Fruit fly (Drosophila melanogaster) whole organism, embryonic: ENCODE results near the gene CG13720.

Experiments used
- CG10321 ChIP-seq: fragments of 200-800 bp; sonication (Bioruptor generic); IDR thresholded peaks from 2 replicates; pipeline ENCODE4 v1.3.6; 2022; ENCODE audit warnings: missing biosample characterization, missing genetic modification characterization
- CG12071 ChIP-seq: fragments of 200-800 bp; sonication (Bioruptor generic); optimal IDR thresholded peaks from 3 replicates; lab custom pipeline; 2018; ENCODE audit warnings: missing biosample characterization, mild to moderate bottlenecking, missing genetic modification characterization
- CG12104 ChIP-seq: fragments of 200-800 bp; sonication (Bioruptor generic); optimal IDR thresholded peaks from 3 replicates; lab custom pipeline; 2016; ENCODE audit warnings: missing biosample characterization, missing genetic modification characterization
- CG12155 ChIP-seq: fragments of 200-800 bp; sonication (Bioruptor generic); optimal IDR thresholded peaks from 3 replicates; lab custom pipeline; 2016; ENCODE audit warnings: missing biosample characterization, missing genetic modification characterization
- CG12769 ChIP-seq: fragments of 200-800 bp; sonication (Bioruptor generic); optimal IDR thresholded peaks from 2 replicates; lab custom pipeline; 2019; ENCODE audit warnings: missing biosample characterization, mild to moderate bottlenecking, missing genetic modification characterization, moderate library complexity
- CG16779 ChIP-seq: fragments of 200-800 bp; sonication (Bioruptor generic); IDR thresholded peaks from 2 replicates; pipeline ENCODE4 v1.3.6; 2022; ENCODE audit warnings: missing biosample characterization, missing genetic modification characterization
- CG16863 ChIP-seq: fragments of 200-800 bp; sonication (Bioruptor generic); optimal IDR thresholded peaks from 3 replicates; lab custom pipeline; 2016; ENCODE audit warnings: missing biosample characterization, missing genetic modification characterization
- CG17359 ChIP-seq: fragments of 200-800 bp; sonication (Bioruptor generic); optimal IDR thresholded peaks from 3 replicates; lab custom pipeline; 2018; ENCODE audit warnings: missing biosample characterization, mild to moderate bottlenecking, missing genetic modification characterization, moderate library complexity
- CG17385 ChIP-seq: fragments of 200-800 bp; sonication (Bioruptor generic); optimal IDR thresholded peaks from 3 replicates; lab custom pipeline; 2018; ENCODE audit warnings: missing biosample characterization, mild to moderate bottlenecking, missing genetic modification characterization
- CG17912 ChIP-seq: fragments of 200-800 bp; sonication (Bioruptor generic); optimal IDR thresholded peaks from 2 replicates; lab custom pipeline; 2018; ENCODE audit warnings: missing biosample characterization, mild to moderate bottlenecking, missing genetic modification characterization
- CG1792 ChIP-seq: fragments of 200-800 bp; sonication (Bioruptor generic); optimal IDR thresholded peaks from 2 replicates; lab custom pipeline; 2016; ENCODE audit warnings: missing biosample characterization, missing genetic modification characterization
- CG1832 ChIP-seq: fragments of 200-800 bp; sonication (Bioruptor generic); optimal IDR thresholded peaks from 2 replicates; lab custom pipeline; 2017; ENCODE audit warnings: missing biosample characterization, mild to moderate bottlenecking, missing genetic modification characterization, inconsistent platforms
- CG18599 ChIP-seq: fragments of 200-800 bp; sonication (Bioruptor generic); optimal IDR thresholded peaks from 3 replicates; lab custom pipeline; 2017; ENCODE audit warnings: missing biosample characterization, missing genetic modification characterization, mild to moderate bottlenecking, moderate library complexity, missing genetic modification reagents
- CG3281 ChIP-seq: fragments of 200-800 bp; sonication (Bioruptor generic); optimal IDR thresholded peaks from 3 replicates; lab custom pipeline; 2017; ENCODE audit warnings: missing biosample characterization, mild to moderate bottlenecking, missing genetic modification characterization
- CG6813 ChIP-seq: fragments of 200-800 bp; sonication (Bioruptor generic); optimal IDR thresholded peaks from 2 replicates; lab custom pipeline; 2017; ENCODE audit warnings: missing biosample characterization, missing genetic modification characterization, mild to moderate bottlenecking, moderate library complexity, missing genetic modification reagents
- CG7271 ChIP-seq: fragments of 200-800 bp; sonication (Bioruptor generic); optimal IDR thresholded peaks from 2 replicates; lab custom pipeline; 2018; ENCODE audit warnings: missing biosample characterization, mild to moderate bottlenecking, missing genetic modification characterization, moderate library complexity
- CG7745 ChIP-seq: fragments of 200-800 bp; sonication (Bioruptor generic); optimal IDR thresholded peaks from 2 replicates; lab custom pipeline; 2018; ENCODE audit warnings: missing biosample characterization, mild to moderate bottlenecking, missing genetic modification characterization, moderate library complexity
- CG8290 ChIP-seq, 3 experiments: fragments of 200-800 bp; sonication (Bioruptor generic); optimal IDR thresholded peaks; 2 replicates each; lab custom pipeline; 2016 to 2019; ENCODE audit warnings: missing biosample characterization in 3 of 3, missing genetic modification characterization in 3 of 3, mild to moderate bottlenecking in 2 of 3, moderate library complexity in 1 of 3
- CG8478 ChIP-seq: fragments of >200 bp; optimal IDR thresholded peaks from 2 replicates; lab custom pipeline; 2018
- Chrac-16 ChIP-seq: fragments of 200-800 bp; sonication (Bioruptor generic); optimal IDR thresholded peaks from 3 replicates; lab custom pipeline; 2016; ENCODE audit warnings: missing biosample characterization, missing genetic modification characterization
- Dek ChIP-seq: fragments of 200-800 bp; sonication (Bioruptor generic); optimal IDR thresholded peaks from 3 replicates; lab custom pipeline; 2019; ENCODE audit warnings: missing biosample characterization, mild to moderate bottlenecking, missing genetic modification characterization, moderate library complexity
- Dll ChIP-seq: fragments of 200-800 bp; sonication (Bioruptor generic); IDR thresholded peaks from 4 replicates; pipeline ENCODE4 v1.3.6; 2022; ENCODE audit warnings: missing biosample characterization, missing genetic modification characterization; ENCODE audit not compliant: partially characterized antibody
- Doc2 ChIP-seq: fragments of 200-800 bp; sonication (Bioruptor generic); IDR thresholded peaks from 2 replicates; pipeline ENCODE4 v1.3.6; 2022; ENCODE audit warnings: missing biosample characterization, missing genetic modification characterization
- H2.0 ChIP-seq: fragments of 200-800 bp; sonication (Bioruptor generic); IDR thresholded peaks from 2 replicates; pipeline ENCODE4 v1.3.6; 2022; ENCODE audit warnings: missing biosample characterization, missing genetic modification characterization
- HHEX ChIP-seq: fragments of 200-800 bp; sonication (Bioruptor generic); optimal IDR thresholded peaks from 3 replicates; lab custom pipeline; 2017; ENCODE audit warnings: missing biosample characterization, mild to moderate bottlenecking, missing genetic modification characterization, missing genetic modification reagents
- Hand ChIP-seq: fragments of 200-800 bp; sonication (Bioruptor generic); optimal IDR thresholded peaks from 2 replicates; lab custom pipeline; 2017; ENCODE audit warnings: mild to moderate bottlenecking, missing biosample characterization, missing genetic modification reagents, missing genetic modification characterization
- HmgD ChIP-seq: fragments of 200-800 bp; sonication (Bioruptor generic); optimal IDR thresholded peaks from 3 replicates; lab custom pipeline; 2016; ENCODE audit warnings: missing biosample characterization, missing genetic modification characterization
- Hmr ChIP-seq: fragments of 200-800 bp; sonication (Bioruptor generic); optimal IDR thresholded peaks from 3 replicates; lab custom pipeline; 2017; ENCODE audit warnings: mild to moderate bottlenecking, missing biosample characterization, missing genetic modification reagents, missing genetic modification characterization
- Hr51 ChIP-seq, 2 experiments: fragments of 200-800 bp; sonication (Bioruptor generic); optimal IDR thresholded peaks; 2 replicates in 1 of 2; 3 replicates in 1 of 2; lab custom pipeline; 2016 to 2018; ENCODE audit warnings: missing biosample characterization in 2 of 2, missing genetic modification characterization in 2 of 2, mild to moderate bottlenecking in 1 of 2, moderate library complexity in 1 of 2
- Meics ChIP-seq: fragments of 200-800 bp; sonication (Bioruptor generic); optimal IDR thresholded peaks from 2 replicates; lab custom pipeline; 2017; ENCODE audit warnings: missing biosample characterization, mild to moderate bottlenecking, missing genetic modification characterization
- NfI ChIP-seq: fragments of 200-800 bp; sonication (Bioruptor generic); optimal IDR thresholded peaks from 3 replicates; lab custom pipeline; 2018; ENCODE audit warnings: missing biosample characterization, mild to moderate bottlenecking, missing genetic modification characterization, moderate library complexity
- Optix ChIP-seq: fragments of 200-800 bp; sonication (Bioruptor generic); IDR thresholded peaks from 3 replicates; pipeline ENCODE4 v1.3.6; 2022; ENCODE audit warnings: missing biosample characterization, missing genetic modification characterization
- Ptx1 ChIP-seq: fragments of 200-800 bp; sonication (Bioruptor generic); IDR thresholded peaks from 2 replicates; pipeline ENCODE4 v1.3.6; 2022; ENCODE audit warnings: missing biosample characterization, missing genetic modification characterization
- Tbp ChIP-seq: fragments of >200 bp; optimal IDR thresholded peaks from 2 replicates; lab custom pipeline; 2018; ENCODE audit warnings: missing biosample characterization, missing genetic modification characterization
- cg ChIP-seq: fragments of 200-800 bp; sonication (Bioruptor generic); optimal IDR thresholded peaks from 3 replicates; lab custom pipeline; 2019; ENCODE audit warnings: missing biosample characterization, mild to moderate bottlenecking, missing genetic modification characterization, moderate library complexity
- chm ChIP-seq: fragments of 200-800 bp; sonication (Bioruptor generic); IDR thresholded peaks from 2 replicates; pipeline ENCODE4 v1.3.6; 2022; ENCODE audit warnings: missing biosample characterization, missing genetic modification characterization
- crol ChIP-seq: fragments of 200-800 bp; sonication (Bioruptor generic); IDR thresholded peaks from 2 replicates; pipeline ENCODE4 v1.3.6; 2022; ENCODE audit warnings: missing biosample characterization, missing genetic modification characterization
- dpn ChIP-seq, 2 experiments: fragments of 200-800 bp; sonication (Bioruptor generic); optimal IDR thresholded peaks; 3 replicates each; lab custom pipeline; 2016; ENCODE audit warnings: missing biosample characterization in 2 of 2, missing genetic modification characterization in 2 of 2
- gem ChIP-seq: fragments of 200-800 bp; sonication (Bioruptor generic); optimal IDR thresholded peaks from 2 replicates; lab custom pipeline; 2019; ENCODE audit warnings: missing biosample characterization, mild to moderate bottlenecking, missing genetic modification characterization, moderate library complexity
- her ChIP-seq: fragments of 200-800 bp; sonication (Bioruptor generic); optimal IDR thresholded peaks from 2 replicates; lab custom pipeline; 2016; ENCODE audit warnings: missing biosample characterization, missing genetic modification characterization
- nerfin-1 ChIP-seq: fragments of 200-800 bp; sonication (Bioruptor generic); optimal IDR thresholded peaks from 3 replicates; lab custom pipeline; 2019; ENCODE audit warnings: missing biosample characterization, mild to moderate bottlenecking, missing genetic modification characterization, moderate library complexity
- sim ChIP-seq: fragments of 200-800 bp; sonication (Bioruptor generic); IDR thresholded peaks from 2 replicates; pipeline ENCODE4 v1.3.6; 2022; ENCODE audit warnings: missing biosample characterization, missing genetic modification characterization
- sqz ChIP-seq: fragments of 200-800 bp; sonication (Bioruptor generic); optimal IDR thresholded peaks from 3 replicates; lab custom pipeline; 2018; ENCODE audit warnings: missing biosample characterization, mild to moderate bottlenecking, missing genetic modification characterization
- tx ChIP-seq: fragments of 200-800 bp; sonication (Bioruptor generic); optimal IDR thresholded peaks from 2 replicates; lab custom pipeline; 2016; ENCODE audit warnings: missing biosample characterization, missing genetic modification characterization
- zfh1 ChIP-seq: fragments of 200-800 bp; sonication (Bioruptor generic); IDR thresholded peaks from 3 replicates; pipeline ENCODE4 v1.3.6; 2022; ENCODE audit warnings: missing biosample characterization, missing genetic modification characterization

CG13720 gene

DNA sequence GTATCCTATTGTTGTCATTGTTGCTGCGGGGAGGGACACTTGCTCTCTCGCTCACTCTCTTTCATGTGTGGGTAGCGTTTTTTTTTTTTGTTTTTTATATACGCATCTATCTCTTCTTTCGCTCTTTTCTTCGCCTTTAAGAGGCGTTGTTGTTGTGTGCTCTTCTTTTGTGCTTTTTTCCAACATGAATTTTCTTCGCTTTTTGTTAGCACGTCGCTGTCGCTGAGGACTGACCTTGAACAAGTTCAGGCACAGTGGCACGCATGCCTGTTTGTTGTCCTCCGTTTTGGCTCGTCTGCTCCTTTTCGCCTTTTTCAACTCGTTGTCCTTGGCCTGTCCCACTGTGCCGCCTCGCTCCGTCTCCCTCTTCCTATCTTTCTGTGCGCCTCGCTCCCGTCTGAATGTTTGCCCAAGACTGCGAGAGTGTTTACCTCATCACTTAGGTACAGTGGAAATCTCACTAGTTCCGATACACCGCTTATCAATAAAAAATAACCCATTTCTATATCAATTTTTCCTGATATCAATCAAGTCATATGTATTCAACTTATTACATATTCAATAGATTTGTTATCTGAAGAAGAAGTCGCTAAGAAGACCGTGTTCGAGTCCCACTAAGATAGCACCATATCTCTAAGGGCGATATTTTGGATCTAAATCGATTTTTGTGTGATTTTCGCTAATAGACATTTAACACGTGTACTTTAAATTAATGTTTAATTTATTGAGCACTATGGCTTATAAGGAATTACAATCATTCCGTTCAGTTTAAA lies 42.9 kb upstream of the CG13720 start (continued):
- peak; percentile 52 for TF ChIP-seq Meics
- TF ChIP-seq Optix (GFP tag; lab: Robert Waterston, UW) = 0 out of 3 replicates have a peak, but pooled peaks have one; percentile 47
- no peak for TF ChIP-seq CG17912
- TF ChIP-seq chm (GFP tag; lab: Robert Waterston, UW) = peak; percentile 43; the same call in 1 of the 2 replicates
- TF ChIP-seq Dek (tag; lab: Kevin White, UChicago) = no peak
- peak; percentile 40 to 55 for TF ChIP-seq dpn (GFP tag; optimal IDR thresholded peaks at IDR 0.05; lab: Kevin White, UChicago)
- TF ChIP-seq nerfin-1 (tag; lab: Kevin White, UChicago) = no peak
- TF ChIP-seq Ptx1 (GFP tag; lab: Robert Waterston, UW) = peak; percentile 25; the same call in 1 of the 2 replicates
- peak; percentile 28 for TF ChIP-seq gem (tag; lab: Kevin White, UChicago)
- peak; percentile 95 for TF ChIP-seq sqz (GFP tag; lab: Kevin White, UChicago)
- TF ChIP-seq her (GFP tag; lab: Kevin White, UChicago) = peak; percentile 56
- no peak for TF ChIP-seq Tbp
- peak; percentile 23 for TF ChIP-seq Hmr (GFP tag; lab: Kevin White, UChicago)
- TF ChIP-seq CG18599 (GFP tag; lab: Kevin White, UChicago) = peak; percentile 78
- peak; percentile 32 for TF ChIP-seq CG12155 (GFP tag; lab: Kevin White, UChicago)
- no peak for TF ChIP-seq Hand (GFP tag; lab: Kevin White, UChicago)
- TF ChIP-seq CG16779 (GFP tag; lab: Robert Waterston, UW) = 0 out of 2 replicates have a peak, but pooled peaks have one; percentile 26
- TF ChIP-seq NfI (GFP tag; lab: Kevin White, UChicago) = peak; percentile 28
- TF ChIP-seq CG12071 (GFP tag; lab: Kevin White, UChicago) = peak; percentile 41
- TF ChIP-seq CG10321 (GFP tag; lab: Robert Waterston, UW) = peak; percentile 36; the same call in 1 of the 2 replicates
- TF ChIP-seq CG8478 (lab: Kevin White, UChicago) = no peak
- peak; percentile 17 for TF ChIP-seq CG1792 (GFP tag; lab: Kevin White, UChicago)
- TF ChIP-seq CG1832 = peak; percentile 80

DNA sequence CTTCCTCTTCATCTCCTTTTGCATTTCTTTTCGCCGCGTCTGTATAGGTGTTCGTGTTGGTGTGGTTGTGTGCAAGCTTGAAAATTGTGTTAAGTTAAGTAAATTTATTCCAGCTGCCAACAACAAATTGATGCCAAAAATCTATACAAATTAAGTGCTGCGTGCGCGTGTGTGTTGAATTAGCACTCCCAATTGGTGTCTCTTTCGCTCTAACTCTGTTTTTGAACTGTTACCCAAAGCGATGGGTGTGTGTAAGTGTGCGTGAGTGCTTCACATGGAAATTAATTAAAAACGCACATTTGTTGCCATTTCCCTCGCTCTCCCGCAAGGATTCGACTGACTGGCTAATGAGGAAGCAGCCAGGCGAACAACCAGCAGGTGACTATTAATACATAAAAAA lies 42.2 kb upstream of the CG13720 start:
- TF ChIP-seq cg (peak; percentile 59), CG7745 (peak; percentile 7), CG12104 (GFP tag; lab: Kevin White, UChicago) (no peak), CG12769 (peak; percentile 53), CG6813 (GFP tag; lab: Kevin White, UChicago) (no peak), CG17385 (GFP tag; lab: Kevin White, UChicago) (peak; percentile 75), CG8290 (GFP tag; optimal IDR thresholded peaks at IDR 0.05; lab: Kevin White, UChicago) (no peak), CG8290 (tag; optimal IDR thresholded peaks at IDR 0.05; lab: Kevin White, UChicago) (no peak), Doc2 (GFP tag; lab: Robert Waterston, UW) (no peak), zfh1 (GFP tag; lab: Robert Waterston, UW) (no peak), Hr51 (GFP tag; optimal IDR thresholded peaks at IDR 0.05; lab: Kevin White, UChicago) (no peak), CG3281 (GFP tag; lab: Kevin White, UChicago) (no peak), H2.0 (GFP tag; lab: Robert Waterston, UW) (no peak), Dll (GFP tag; lab: Robert Waterston, UW) (no peak), tx (GFP tag; lab: Kevin White, UChicago) (no peak), HHEX (GFP tag; lab: Kevin White, UChicago) (no peak), crol (GFP tag; lab: Robert Waterston, UW) (no peak), sim (no peak), Chrac-16 (GFP tag; lab: Kevin White, UChicago) (no peak), CG7271 (tag; lab: Kevin White, UChicago) (no peak), HmgD (GFP tag; lab: Kevin White, UChicago) (no peak), CG16863 (GFP tag; lab: Kevin White, UChicago) (no peak), CG17359 (tag; lab: Kevin White, UChicago) (no peak)
